Worm (Caenorhabditis elegans): ENCODE results near the gene F54B11.10.

Gene F54B11.10

DNA sequence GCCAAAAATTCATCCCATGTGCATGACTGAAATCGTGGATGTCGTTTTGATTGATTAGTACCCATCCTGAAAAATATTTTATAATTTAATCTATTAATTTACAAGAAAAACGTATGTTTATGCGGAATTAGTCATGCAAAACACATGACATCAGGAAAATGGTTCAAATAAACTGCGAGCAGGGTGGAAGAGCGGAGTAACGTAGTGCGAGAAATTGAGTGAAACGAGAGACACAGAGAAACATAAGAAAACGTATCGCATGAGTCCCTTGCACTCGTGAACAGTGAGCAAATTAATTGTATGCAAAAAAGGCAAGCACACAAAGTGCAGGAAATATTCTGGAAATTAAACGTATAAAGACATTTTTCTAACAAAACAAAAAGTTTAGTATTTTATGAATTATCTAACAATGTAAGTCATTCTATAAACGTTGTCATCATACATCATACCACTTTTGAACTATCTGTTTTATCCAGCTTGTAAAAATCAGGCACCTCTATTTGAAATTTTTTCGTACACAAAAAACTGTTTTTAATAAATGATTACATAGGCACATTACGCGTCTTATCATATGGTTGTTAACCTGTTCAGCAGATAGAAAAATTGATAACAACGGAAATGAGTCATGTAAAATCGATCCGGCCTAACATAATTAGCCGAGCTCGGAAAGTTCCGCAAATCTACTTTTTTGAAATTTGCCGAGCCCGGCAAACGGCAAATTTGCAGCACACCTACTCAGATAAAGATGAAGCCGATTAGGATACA, 14.3 kb downstream of the F54B11.10 start, which contains the start of gene F54B11.5 (continued):
- TF ChIP-seq F13H6.1 (tag; optimal IDR thresholded peaks at IDR 0.05) (peak; percentile 3), Y55F3AM.14 (GFP tag; optimal IDR thresholded peaks at IDR 0.05) (no peak), blmp-1 (tag; optimal IDR thresholded peaks at IDR 0.05; ENCODE audit: insufficient read depth) (no peak), crh-2 (tag; optimal IDR thresholded peaks at IDR 0.05) (peak; percentile 56), nhr-6 (tag; optimal IDR thresholded peaks at IDR 0.05) (peak; percentile 3), skn-1 (tag; optimal IDR thresholded peaks at IDR 0.05) (no peak)

DNA sequence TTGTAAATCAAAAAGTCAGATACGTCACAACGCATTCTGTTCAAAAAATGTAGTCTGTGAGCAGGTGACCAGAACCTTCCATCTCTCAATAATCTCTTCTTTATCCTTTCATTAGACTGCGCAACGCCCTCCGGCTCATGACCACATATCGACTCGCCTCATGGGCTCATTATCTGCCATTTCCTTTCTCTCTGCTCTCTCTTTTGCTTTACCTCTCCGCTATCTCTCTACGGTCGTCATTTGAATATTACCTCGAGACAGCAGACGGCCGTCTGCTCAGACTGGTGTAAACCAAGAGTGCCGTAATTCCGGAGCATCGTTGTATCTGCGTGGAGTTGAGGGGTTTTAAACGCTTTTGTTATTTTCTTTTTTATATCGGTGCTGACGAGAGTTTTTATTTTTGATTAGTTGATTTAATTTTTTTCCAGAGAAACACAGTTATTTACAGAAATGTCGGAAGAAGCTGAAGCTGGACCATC, 16.1 kb downstream of the F54B11.10 start, which contains the start of gene bra-1:
Gene bra-1, plus strand, starts transcription at position 429 of the 479 bp plus-strand sequence.
- TF ChIP-seq mbf-1 (tag; optimal IDR thresholded peaks at IDR 0.05), result no peak
- TF ChIP-seq lsy-2 (tag; optimal IDR thresholded peaks at IDR 0.05), result peak; percentile 7 to 66
- no peak for TF ChIP-seq gmeb-1 (tag; optimal IDR thresholded peaks at IDR 0.05)
- no peak for TF ChIP-seq egl-27 (tag; optimal IDR thresholded peaks at IDR 0.05)
- TF ChIP-seq dmd-4 (tag; optimal IDR thresholded peaks at IDR 0.05), result no peak
- peak; percentile 39 for TF ChIP-seq lin-13 (GFP tag; optimal IDR thresholded peaks at IDR 0.05)
- TF ChIP-seq nhr-129 (tag; optimal IDR thresholded peaks at IDR 0.05), result peak; percentile 82
- no peak for TF ChIP-seq nhr-12 (tag; optimal IDR thresholded peaks at IDR 0.05)
- TF ChIP-seq F13H6.1 (tag; optimal IDR thresholded peaks at IDR 0.05), result peak; percentile 20
- no peak for TF ChIP-seq unc-39 (tag; optimal IDR thresholded peaks at IDR 0.05)
- TF ChIP-seq nhr-237 (tag; optimal IDR thresholded peaks at IDR 0.05), result no peak
- no peak for TF ChIP-seq mab-5 (tag; optimal IDR thresholded peaks at IDR 0.05)
- no peak for TF ChIP-seq zag-1 (tag; optimal IDR thresholded peaks at IDR 0.05)
- TF ChIP-seq peb-1 (tag; optimal IDR thresholded peaks at IDR 0.05), result no peak
- TF ChIP-seq ztf-1 (GFP tag; conservative IDR thresholded peaks at IDR 0.05), result no peak
- no peak for TF ChIP-seq unc-62 (GFP tag; optimal IDR thresholded peaks at IDR 0.05)
- TF ChIP-seq ceh-82 (tag; optimal IDR thresholded peaks at IDR 0.05), result no peak
- TF ChIP-seq lin-11 (tag; optimal IDR thresholded peaks at IDR 0.05), result peak; percentile 86
- no peak for TF ChIP-seq sem-4 (tag; optimal IDR thresholded peaks at IDR 0.05)
- TF ChIP-seq nhr-21 (tag; optimal IDR thresholded peaks at IDR 0.05), result peak; percentile 39
- TF ChIP-seq mdl-1 (tag; optimal IDR thresholded peaks at IDR 0.05), result no peak
- no peak for TF ChIP-seq aly-2 (tag; optimal IDR thresholded peaks at IDR 0.05)
- no peak for TF ChIP-seq alr-1 (tag; optimal IDR thresholded peaks at IDR 0.05)
- TF ChIP-seq ceh-16 (tag; optimal IDR thresholded peaks at IDR 0.05), result no peak
- TF ChIP-seq fos-1 (tag; optimal IDR thresholded peaks at IDR 0.05), result peak; percentile 34
- no peak for TF ChIP-seq nhr-6 (tag; optimal IDR thresholded peaks at IDR 0.05)
- no peak for TF ChIP-seq nhr-25 (tag; optimal IDR thresholded peaks at IDR 0.05)
- no peak for TF ChIP-seq ZK546.5 (tag; optimal IDR thresholded peaks at IDR 0.05)
- peak; percentile 54 for TF ChIP-seq sma-9 (GFP tag; optimal IDR thresholded peaks at IDR 0.05)
- no peak for TF ChIP-seq sma-9 (tag; optimal IDR thresholded peaks at IDR 0.05)
- no peak for TF ChIP-seq elt-1 (tag; optimal IDR thresholded peaks at IDR 0.05)
- TF ChIP-seq ama-1 (optimal IDR thresholded peaks at IDR 0.05), result no peak
- no peak for TF ChIP-seq sma-3 (GFP tag; optimal IDR thresholded peaks at IDR 0.05)
- no peak for TF ChIP-seq nhr-23 (tag; optimal IDR thresholded peaks at IDR 0.05)
- TF ChIP-seq ztf-11 (tag; optimal IDR thresholded peaks at IDR 0.05), result no peak
- TF ChIP-seq skn-1 (tag; optimal IDR thresholded peaks at IDR 0.05), result peak; percentile 39
- no peak for TF ChIP-seq Y55F3AM.14 (GFP tag; optimal IDR thresholded peaks at IDR 0.05)
- TF ChIP-seq nhr-10 (tag; optimal IDR thresholded peaks at IDR 0.05), result no peak
- no peak for TF ChIP-seq blmp-1 (tag; optimal IDR thresholded peaks at IDR 0.05; ENCODE audit: insufficient read depth)
- TF ChIP-seq unc-55 (GFP tag; optimal IDR thresholded peaks at IDR 0.05), result peak; percentile 44
- TF ChIP-seq C34F6.9 (tag; optimal IDR thresholded peaks at IDR 0.05), result peak; percentile 78
- peak; percentile 25 for TF ChIP-seq ztf-4 (tag; optimal IDR thresholded peaks at IDR 0.05)
- TF ChIP-seq elt-3 (tag; optimal IDR thresholded peaks at IDR 0.05), result no peak
- no peak for TF ChIP-seq R02D3.7 (tag; optimal IDR thresholded peaks at IDR 0.05)
- peak; percentile 74 for TF ChIP-seq crh-2 (tag; optimal IDR thresholded peaks at IDR 0.05)
- no peak for TF ChIP-seq snpc-4 (tag; optimal IDR thresholded peaks at IDR 0.05)
- TF ChIP-seq nhr-11 (tag; optimal IDR thresholded peaks at IDR 0.05), result no peak

All from whole organism, L2 larva.